Fruit fly (Drosophila melanogaster): ENCODE data around the gene Ube4A.

The Ube4A gene

DNA sequence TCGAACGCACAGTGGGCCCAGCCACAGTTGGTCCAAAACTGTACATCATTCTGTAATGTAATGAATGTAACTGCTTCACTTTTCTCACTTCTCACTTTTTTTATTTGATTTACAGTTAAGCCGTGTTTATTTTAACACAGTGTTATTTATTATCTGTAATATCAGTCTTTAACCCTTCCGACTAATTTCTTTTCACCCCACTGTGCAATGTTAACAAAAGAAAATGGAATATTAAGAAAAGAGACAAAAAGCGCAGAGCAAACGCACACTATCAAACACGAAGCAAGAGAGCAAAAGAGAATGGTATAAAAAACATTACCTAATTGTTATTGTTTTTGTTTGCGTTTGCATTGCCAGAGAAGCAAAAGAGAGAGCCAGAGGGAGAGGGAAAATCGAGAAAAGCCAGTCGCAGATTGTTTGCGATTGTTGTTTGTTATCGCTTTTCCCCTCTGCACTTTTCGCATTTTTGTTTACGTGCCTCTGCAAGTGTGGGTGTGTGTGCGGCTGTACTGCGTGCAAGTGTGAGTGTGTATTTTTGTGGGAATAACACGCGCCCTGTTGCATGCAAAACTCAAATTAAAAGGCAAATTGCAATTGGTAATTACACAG is 11.1 kb upstream of the Ube4A start (continued):
- TF ChIP-seq OdsH (GFP tag; optimal IDR thresholded peaks at IDR 0.05) = peak; percentile 96
- peak; percentile 83 to 97 for TF ChIP-seq salr (GFP tag; optimal IDR thresholded peaks at IDR 0.05)
- TF ChIP-seq esn (GFP tag; optimal IDR thresholded peaks at IDR 0.05) = peak; percentile 97
- peak; percentile 94 for TF ChIP-seq CG3919 (GFP tag; optimal IDR thresholded peaks at IDR 0.05)
- TF ChIP-seq achi (GFP tag; optimal IDR thresholded peaks at IDR 0.05) = peak; percentile 95
- TF ChIP-seq Smox (GFP tag; optimal IDR thresholded peaks at IDR 0.05) = peak; percentile 95
- TF ChIP-seq CG6854 (GFP tag; optimal IDR thresholded peaks at IDR 0.05) = peak; percentile 76
- TF ChIP-seq lz (GFP tag; optimal IDR thresholded peaks at IDR 0.05) = peak; percentile 96
- TF ChIP-seq CG11902 (GFP tag; optimal IDR thresholded peaks at IDR 0.05) = peak; percentile 77
- peak; percentile 92 for TF ChIP-seq cyc (GFP tag; optimal IDR thresholded peaks at IDR 0.05)
- peak; percentile 98 for TF ChIP-seq CG32006 (GFP tag; optimal IDR thresholded peaks at IDR 0.05)
- TF ChIP-seq Lpt (GFP tag; optimal IDR thresholded peaks at IDR 0.05) = peak; percentile 97
- peak; percentile 92 for TF ChIP-seq CG8632 (GFP tag; optimal IDR thresholded peaks at IDR 0.05)

DNA sequence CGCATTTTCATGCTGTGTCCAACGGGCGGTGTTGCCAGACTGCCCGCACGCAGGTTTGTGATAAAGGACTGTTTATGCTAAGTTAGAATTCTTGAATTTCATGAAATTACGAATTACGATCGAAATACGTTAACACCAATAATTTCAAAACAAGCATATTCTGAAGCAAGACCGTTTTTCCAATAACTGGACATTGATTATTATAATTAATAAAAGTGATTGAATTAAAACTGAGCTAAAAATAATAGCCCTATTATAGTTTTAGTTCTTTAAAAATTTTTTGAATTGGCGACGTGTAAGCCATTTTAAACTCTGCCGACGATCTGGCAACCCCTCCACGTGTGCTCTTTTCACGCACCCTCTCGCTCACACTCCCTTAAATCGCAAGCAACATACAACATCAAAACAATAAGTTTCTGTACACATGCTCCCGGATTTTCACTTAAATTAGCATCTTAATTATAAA is 10.1 kb upstream of the Ube4A start:
- TF ChIP-seq CG15336 (GFP tag; IDR thresholded peaks at IDR 0.05) (peak; percentile 95), CG16779 (tag; optimal IDR thresholded peaks at IDR 0.05) (peak; percentile 88), dac (GFP tag; optimal IDR thresholded peaks at IDR 0.05) (peak; percentile 95), CG3919 (GFP tag; optimal IDR thresholded peaks at IDR 0.05) (peak; percentile 94), CG8319 (GFP tag; optimal IDR thresholded peaks at IDR 0.05) (peak; percentile 89), Ets21C (GFP tag; optimal IDR thresholded peaks at IDR 0.05) (peak; percentile 90), CG7368 (GFP tag; optimal IDR thresholded peaks at IDR 0.05) (peak; percentile 90), vri (GFP tag; optimal IDR thresholded peaks at IDR 0.05) (peak; percentile 78), CG6854 (GFP tag; optimal IDR thresholded peaks at IDR 0.05) (peak; percentile 85), esn (GFP tag; optimal IDR thresholded peaks at IDR 0.05) (peak; percentile 96), CG4318 (GFP tag; optimal IDR thresholded peaks at IDR 0.05) (peak; percentile 97), ss (GFP tag; optimal IDR thresholded peaks at IDR 0.05) (peak; percentile 79 to 91), CG11902 (GFP tag; optimal IDR thresholded peaks at IDR 0.05) (peak; percentile 85), dsx (GFP tag; optimal IDR thresholded peaks at IDR 0.05; ENCODE audit: poor library complexity, severe bottlenecking) (peak; percentile 86), CG10631 (GFP tag; optimal IDR thresholded peaks at IDR 0.05) (peak; percentile 97), CG3032 (tag; optimal IDR thresholded peaks at IDR 0.05) (peak; percentile 95), svp (GFP tag) (peak; percentile 97), topi (GFP tag; optimal IDR thresholded peaks at IDR 0.05) (peak; percentile 93), CG6163 (GFP tag; IDR thresholded peaks at IDR 0.05) (peak; percentile 93), Sox14 (GFP tag; optimal IDR thresholded peaks at IDR 0.05) (peak; percentile 96), Hr38 (GFP tag; optimal IDR thresholded peaks at IDR 0.05) (peak; percentile 19), Hr39 (GFP tag; optimal IDR thresholded peaks at IDR 0.05) (peak; percentile 91), CG6792 (GFP tag; optimal IDR thresholded peaks at IDR 0.05) (peak; percentile 90), CG32006 (GFP tag; optimal IDR thresholded peaks at IDR 0.05) (peak; percentile 98), Sox15 (GFP tag; optimal IDR thresholded peaks at IDR 0.05) (peak; percentile 92), spab (GFP tag; optimal IDR thresholded peaks at IDR 0.05) (peak; percentile 88), CG31627 (GFP tag; optimal IDR thresholded peaks at IDR 0.05) (peak; percentile 94), Eip78C (GFP tag) (peak; percentile 98), OdsH (GFP tag; optimal IDR thresholded peaks at IDR 0.05) (peak; percentile 97), Sox102F (GFP tag; optimal IDR thresholded peaks at IDR 0.05) (no peak), Lpt (GFP tag; optimal IDR thresholded peaks at IDR 0.05) (peak; percentile 94), salr (GFP tag; optimal IDR thresholded peaks at IDR 0.05) (peak; percentile 81 to 97), CG6276 (GFP tag; optimal IDR thresholded peaks at IDR 0.05) (no peak), Blimp-1 (GFP tag; optimal IDR thresholded peaks at IDR 0.05) (peak; percentile 73), CG8119 (GFP tag; IDR thresholded peaks at IDR 0.05) (peak; percentile 97), Smox (GFP tag; optimal IDR thresholded peaks at IDR 0.05) (no peak), Eip93F (GFP tag; optimal IDR thresholded peaks at IDR 0.05) (peak; percentile 80), Gug (GFP tag; IDR thresholded peaks at IDR 0.05) (peak; percentile 95), CG6808 (GFP tag; optimal IDR thresholded peaks at IDR 0.05) (peak; percentile 90), CG8632 (GFP tag; optimal IDR thresholded peaks at IDR 0.05) (peak; percentile 91), Met (GFP tag; optimal IDR thresholded peaks at IDR 0.05) (no peak), cyc (GFP tag; optimal IDR thresholded peaks at IDR 0.05) (peak; percentile 92), eg (GFP tag; IDR thresholded peaks at IDR 0.05) (peak; percentile 96), lz (GFP tag; optimal IDR thresholded peaks at IDR 0.05) (peak; percentile 95), CG11762 (GFP tag; optimal IDR thresholded peaks at IDR 0.05; ENCODE audit: insufficient read depth) (peak; percentile 94)

Measured in whole organism, prepupa.